Worm (Caenorhabditis elegans) whole organism, late embryonic: ENCODE results near the gene gldi-6.
"Not testable (repeated sequence)": the region's sequence is repeated elsewhere in the genome, so short reads cannot be mapped to it uniquely, and the experiment has no call there.

ENCODE experiments used
- C38D4.7 ChIP-seq: fragments of 200-800 bp; sonication (Bioruptor generic); optimal IDR thresholded peaks from 2 replicates; lab custom pipeline; 2018; ENCODE audit warnings: mild to moderate bottlenecking, missing genetic modification characterization, moderate library complexity, missing compliant biosample characterization
- F13H6.1 ChIP-seq: sonication (generic microtip); optimal IDR thresholded peaks from 2 replicates; lab custom pipeline; 2016; ENCODE audit warnings: missing genetic modification characterization, missing compliant biosample characterization
- K09A11.1 ChIP-seq: sonication (generic microtip); optimal IDR thresholded peaks from 2 replicates; lab custom pipeline; 2017; ENCODE audit warnings: antibody characterized with exemption, mild to moderate bottlenecking, missing genetic modification characterization, missing compliant biosample characterization; ENCODE audit not compliant: insufficient read depth
- T23F11.4 ChIP-seq: fragments of 200-800 bp; sonication (Bioruptor generic); optimal IDR thresholded peaks from 2 replicates; lab custom pipeline; 2018; ENCODE audit warnings: mild to moderate bottlenecking, missing genetic modification characterization, missing compliant biosample characterization
- Y22D7AL.16 ChIP-seq: sonication (generic microtip); optimal IDR thresholded peaks from 2 replicates; lab custom pipeline; 2016; ENCODE audit warnings: missing genetic modification characterization, missing compliant biosample characterization
- ceh-14 ChIP-seq: sonication (generic microtip); optimal IDR thresholded peaks from 2 replicates; lab custom pipeline; 2016; ENCODE audit warnings: missing genotype, missing genetic modification characterization, missing compliant biosample characterization
- ceh-18 ChIP-seq: sonication (generic microtip); optimal IDR thresholded peaks from 2 replicates; lab custom pipeline; 2016; ENCODE audit warnings: missing genetic modification characterization, missing compliant biosample characterization
- ceh-19 ChIP-seq: fragments of 200-800 bp; sonication (Bioruptor generic); optimal IDR thresholded peaks from 2 replicates; lab custom pipeline; 2018; ENCODE audit warnings: mild to moderate bottlenecking, missing genetic modification characterization, missing compliant biosample characterization
- ceh-22 ChIP-seq: sonication (generic microtip); optimal IDR thresholded peaks from 2 replicates; lab custom pipeline; 2017; ENCODE audit warnings: missing biosample characterization, missing genetic modification characterization
- ceh-30 ChIP-seq: fragments of 150-350 bp; optimal IDR thresholded peaks from 2 replicates; lab custom pipeline; 2014; ENCODE audit warnings: missing biosample characterization, missing genetic modification characterization
- ceh-6 ChIP-seq: fragments of 200-800 bp; sonication (Bioruptor generic); optimal IDR thresholded peaks from 2 replicates; lab custom pipeline; 2018; ENCODE audit warnings: mild to moderate bottlenecking, missing genetic modification characterization, missing compliant biosample characterization
- ceh-9 ChIP-seq: sonication (generic microtip); optimal IDR thresholded peaks from 2 replicates; lab custom pipeline; 2016; ENCODE audit warnings: mild to moderate bottlenecking, missing genetic modification characterization, inconsistent platforms, missing compliant biosample characterization
- elt-2 ChIP-seq: sonication (generic microtip); optimal IDR thresholded peaks from 2 replicates; lab custom pipeline; 2016; ENCODE audit warnings: missing genetic modification reagents, missing genetic modification characterization, missing compliant biosample characterization
- eyg-1 ChIP-seq: sonication (generic microtip); optimal IDR thresholded peaks from 2 replicates; lab custom pipeline; 2016; ENCODE audit warnings: missing genotype, missing genetic modification characterization, missing compliant biosample characterization
- fax-1 ChIP-seq: sonication (generic microtip); optimal IDR thresholded peaks from 2 replicates; lab custom pipeline; 2016; ENCODE audit warnings: missing genotype, missing genetic modification characterization, missing compliant biosample characterization
- fkh-6 ChIP-seq: sonication (generic microtip); optimal IDR thresholded peaks from 2 replicates; lab custom pipeline; 2016; ENCODE audit warnings: missing genetic modification characterization, missing compliant biosample characterization
- gmeb-2 ChIP-seq: sonication (generic microtip); optimal IDR thresholded peaks from 2 replicates; lab custom pipeline; 2016; ENCODE audit warnings: missing genetic modification characterization, inconsistent platforms, missing compliant biosample characterization
- hlh-30 ChIP-seq: sonication (generic microtip); optimal IDR thresholded peaks from 2 replicates; lab custom pipeline; 2017; ENCODE audit warnings: antibody characterized with exemption, missing genetic modification characterization, missing compliant biosample characterization; ENCODE audit not compliant: insufficient read depth
- hlh-6 ChIP-seq: sonication (generic microtip); optimal IDR thresholded peaks from 2 replicates; lab custom pipeline; 2016; ENCODE audit warnings: missing genotype, missing genetic modification characterization, missing compliant biosample characterization
- hlh-8 ChIP-seq: sonication (generic microtip); optimal IDR thresholded peaks from 2 replicates; lab custom pipeline; 2016; ENCODE audit warnings: missing genotype, missing genetic modification characterization, missing compliant biosample characterization
- lim-6 ChIP-seq: sonication (generic microtip); optimal IDR thresholded peaks from 2 replicates; lab custom pipeline; 2016; ENCODE audit warnings: missing genetic modification characterization, missing compliant biosample characterization
- lin-11 ChIP-seq: fragments of 200-800 bp; sonication (Bioruptor generic); optimal IDR thresholded peaks from 2 replicates; lab custom pipeline; 2018; ENCODE audit warnings: mild to moderate bottlenecking, missing genetic modification characterization, missing compliant biosample characterization
- madf-2 ChIP-seq: sonication (generic microtip); optimal IDR thresholded peaks from 2 replicates; lab custom pipeline; 2017; ENCODE audit warnings: missing genetic modification characterization, missing compliant biosample characterization
- mec-3 ChIP-seq: sonication (generic microtip); optimal IDR thresholded peaks from 2 replicates; lab custom pipeline; 2016; ENCODE audit warnings: borderline replicate concordance, missing genetic modification characterization, missing compliant biosample characterization
- nfya-1 ChIP-seq: sonication (generic microtip); optimal IDR thresholded peaks from 2 replicates; lab custom pipeline; 2017; ENCODE audit warnings: missing genetic modification characterization, mild to moderate bottlenecking, missing compliant biosample characterization, antibody characterized with exemption, moderate library complexity
- nhr-11 ChIP-seq: fragments of 150-350 bp; optimal IDR thresholded peaks from 2 replicates; lab custom pipeline; 2014; ENCODE audit warnings: missing biosample characterization, missing genetic modification characterization
- nhr-232 ChIP-seq: sonication (generic microtip); optimal IDR thresholded peaks from 2 replicates; lab custom pipeline; 2016; ENCODE audit warnings: missing genetic modification characterization, missing compliant biosample characterization
- npax-4 ChIP-seq: sonication (generic microtip); optimal IDR thresholded peaks from 2 replicates; lab custom pipeline; 2016; ENCODE audit warnings: missing genetic modification characterization, missing compliant biosample characterization
- odd-2 ChIP-seq: sonication (generic microtip); optimal IDR thresholded peaks from 2 replicates; lab custom pipeline; 2017; ENCODE audit warnings: antibody characterized with exemption, mild to moderate bottlenecking, missing genetic modification characterization, missing compliant biosample characterization
- pha-2 ChIP-seq: sonication (generic microtip); optimal IDR thresholded peaks from 2 replicates; lab custom pipeline; 2017; ENCODE audit warnings: mild to moderate bottlenecking, missing genetic modification characterization, missing compliant biosample characterization
- pha-4 ChIP-seq: fragments of 150-350 bp; optimal IDR thresholded peaks from 2 replicates; lab custom pipeline; 2018; ENCODE audit warnings: missing biosample characterization, missing genetic modification reagents, missing genetic modification characterization
- pros-1 ChIP-seq: fragments of 150-350 bp; optimal IDR thresholded peaks from 2 replicates; lab custom pipeline; 2014; ENCODE audit warnings: missing biosample characterization, missing genetic modification reagents, missing genetic modification characterization
- ref-2 ChIP-seq: sonication (generic microtip); optimal IDR thresholded peaks from 2 replicates; lab custom pipeline; 2016; ENCODE audit warnings: missing genetic modification characterization, missing compliant biosample characterization
- sox-2 ChIP-seq: fragments of 200-800 bp; sonication (Bioruptor generic); IDR thresholded peaks from 2 replicates; pipeline ENCODE4 v1.3.6; 2022; ENCODE audit warnings: missing genetic modification reagents, missing genetic modification characterization, missing compliant biosample characterization
- sox-4 ChIP-seq: sonication (generic microtip); optimal IDR thresholded peaks from 2 replicates; lab custom pipeline; 2017; ENCODE audit warnings: mild to moderate bottlenecking, missing genetic modification characterization, inconsistent platforms, missing compliant biosample characterization
- tbx-2 ChIP-seq: sonication (generic microtip); optimal IDR thresholded peaks from 2 replicates; lab custom pipeline; 2016; ENCODE audit warnings: missing genetic modification characterization, missing compliant biosample characterization
- ttx-3 ChIP-seq: sonication (generic microtip); optimal IDR thresholded peaks from 2 replicates; lab custom pipeline; 2016; ENCODE audit warnings: missing genetic modification reagents, missing genetic modification characterization, missing compliant biosample characterization
- unc-3 ChIP-seq, 2 experiments: fragments of 200-800 bp in 1 of 2; sonication (Bioruptor generic) in 1 of 2; sonication (generic microtip) in 1 of 2; conservative IDR thresholded peaks in 1 of 2; optimal IDR thresholded peaks in 1 of 2; 2 replicates each; pipeline versions ENCODE4 v1.3.6 to Lab custom; 2016 to 2022; ENCODE audit warnings: missing compliant biosample characterization in 2 of 2, missing genetic modification characterization in 2 of 2, missing genetic modification reagents in 1 of 2
- unc-55 ChIP-seq: sonication (generic microtip); optimal IDR thresholded peaks from 2 replicates; lab custom pipeline; 2017; ENCODE audit warnings: missing biosample characterization, missing genetic modification reagents, missing genetic modification characterization
- unc-86 ChIP-seq: sonication (generic microtip); optimal IDR thresholded peaks from 2 replicates; lab custom pipeline; 2016; ENCODE audit warnings: missing genetic modification characterization, missing compliant biosample characterization
- ztf-16 ChIP-seq: sonication (generic microtip); optimal IDR thresholded peaks from 2 replicates; lab custom pipeline; 2017; ENCODE audit warnings: missing genetic modification characterization, missing compliant biosample characterization

Gene gldi-6

DNA sequence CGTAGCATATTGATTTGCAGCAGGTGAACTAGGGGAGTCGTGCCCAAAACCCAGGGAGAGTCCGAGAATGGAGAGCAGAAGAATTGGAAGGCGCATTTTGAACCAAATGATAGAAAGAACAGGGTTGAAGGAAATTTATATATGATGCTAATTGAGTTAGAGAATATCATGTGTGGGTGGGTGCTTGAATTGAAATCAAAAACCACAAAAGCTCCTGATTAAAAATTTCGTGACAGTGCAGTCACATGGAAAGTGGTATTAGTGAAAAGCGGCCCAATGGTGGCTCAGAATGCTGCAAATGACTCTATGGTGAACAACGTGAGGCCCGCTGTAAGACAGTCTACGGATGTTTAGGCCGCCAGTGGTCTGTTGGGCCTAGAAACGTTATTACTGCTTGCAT lies 14.8 kb downstream of the gldi-6 start, which contains the start of gene C16C8.8:
C16C8.8 (minus strand) TSS at position 101 of the 400 bp plus-strand sequence.
- no peak for TF ChIP-seq eyg-1 (tag; lab: Kevin White, UChicago)
- no peak for TF ChIP-seq unc-55 (GFP tag; lab: Kevin White, UChicago)
- no peak for TF ChIP-seq sox-4 (tag; lab: Kevin White, UChicago)
- TF ChIP-seq F13H6.1 (tag; lab: Kevin White, UChicago): no peak
- TF ChIP-seq ceh-9 (tag; lab: Kevin White, UChicago): no peak
- TF ChIP-seq ceh-14 (tag; lab: Kevin White, UChicago): no peak
- no peak for TF ChIP-seq fax-1 (tag; lab: Kevin White, UChicago)
- no peak for TF ChIP-seq pha-2 (tag; lab: Kevin White, UChicago)
- TF ChIP-seq pros-1 (tag; lab: Kevin White, UChicago): no peak
- TF ChIP-seq ceh-6 (GFP tag; lab: Kevin White, UChicago): no peak
- TF ChIP-seq T23F11.4 (GFP tag; lab: Kevin White, UChicago): no peak
- no peak for TF ChIP-seq ttx-3 (tag; lab: Kevin White, UChicago)
- TF ChIP-seq hlh-8 (tag; lab: Kevin White, UChicago): no peak
- TF ChIP-seq fkh-6 (tag; lab: Kevin White, UChicago): no peak
- no peak for TF ChIP-seq mec-3
- TF ChIP-seq ceh-19 (GFP tag; lab: Kevin White, UChicago): no peak
- no peak for TF ChIP-seq ceh-30 (tag; lab: Kevin White, UChicago)
- TF ChIP-seq unc-3 (GFP tag; conservative IDR thresholded peaks at IDR 0.05; lab: Robert Waterston, UW): no peak
- TF ChIP-seq unc-3 (tag; optimal IDR thresholded peaks at IDR 0.05; lab: Kevin White, UChicago): no peak
- TF ChIP-seq, all 69 proteins: peak for 0

DNA sequence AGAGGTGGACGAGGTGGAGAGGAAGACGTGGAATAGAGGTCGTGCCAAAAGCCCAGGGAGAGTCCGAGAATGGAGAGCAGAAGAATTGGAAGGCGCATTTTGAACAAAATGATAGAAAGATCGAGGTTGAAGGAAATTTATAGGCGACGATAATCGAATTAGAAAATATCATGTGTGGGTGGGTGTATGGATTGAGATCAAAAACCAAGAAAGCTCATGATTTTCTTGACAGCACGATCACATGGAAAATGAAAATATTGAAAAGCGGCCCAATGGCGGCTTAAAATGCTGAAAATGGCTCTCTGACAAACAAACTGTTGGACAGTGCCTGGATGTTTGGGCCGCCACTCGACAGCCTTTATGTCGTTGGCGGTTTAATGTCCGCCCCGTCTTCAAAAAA lies 16.4 kb downstream of the gldi-6 start, which contains the start of gene C16C8.9:
C16C8.9 (minus strand) TSS at position 101 of the 400 bp plus-strand sequence.
- TF ChIP-seq ztf-16 (tag; lab: Kevin White, UChicago) (no peak), C38D4.7 (GFP tag; lab: Kevin White, UChicago) (no peak), ceh-19 (GFP tag; lab: Kevin White, UChicago) (no peak), hlh-6 (no peak), ceh-22 (tag; lab: Kevin White, UChicago) (no peak), hlh-8 (tag; lab: Kevin White, UChicago) (no peak), elt-2 (no peak), lin-11 (tag; lab: Kevin White, UChicago) (no peak), Y22D7AL.16 (no peak), madf-2 (tag; lab: Kevin White, UChicago) (no peak), gmeb-2 (tag; lab: Kevin White, UChicago) (no peak)

DNA sequence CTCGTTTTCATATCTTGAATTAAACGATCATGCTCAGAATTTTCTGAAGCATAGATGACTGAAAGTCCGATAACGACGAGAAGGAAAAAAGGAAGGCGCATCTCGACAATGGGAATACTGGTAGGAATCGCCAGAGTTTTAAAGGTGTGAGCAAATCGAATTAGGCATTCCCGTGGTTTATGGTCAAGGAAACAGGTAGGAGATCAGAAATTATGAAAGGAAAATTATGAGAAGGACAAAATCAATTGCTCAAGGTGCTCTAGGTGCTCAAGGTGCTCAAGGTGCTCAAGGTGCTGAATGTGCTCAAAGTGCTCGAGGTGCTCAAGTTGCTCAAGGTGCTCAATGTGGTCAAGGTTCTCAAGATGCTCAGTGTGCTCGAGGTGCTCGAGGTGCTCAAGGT lies 17.8 kb downstream of the gldi-6 start, which contains the start of gene C16C8.10:
C16C8.10 (minus strand) TSS at position 101 of the 400 bp plus-strand sequence.
- TF ChIP-seq pha-4 (tag; lab: Kevin White, UChicago); unc-55 (GFP tag; lab: Kevin White, UChicago); lim-6 (tag; lab: Kevin White, UChicago): not testable (repeated sequence)

DNA sequence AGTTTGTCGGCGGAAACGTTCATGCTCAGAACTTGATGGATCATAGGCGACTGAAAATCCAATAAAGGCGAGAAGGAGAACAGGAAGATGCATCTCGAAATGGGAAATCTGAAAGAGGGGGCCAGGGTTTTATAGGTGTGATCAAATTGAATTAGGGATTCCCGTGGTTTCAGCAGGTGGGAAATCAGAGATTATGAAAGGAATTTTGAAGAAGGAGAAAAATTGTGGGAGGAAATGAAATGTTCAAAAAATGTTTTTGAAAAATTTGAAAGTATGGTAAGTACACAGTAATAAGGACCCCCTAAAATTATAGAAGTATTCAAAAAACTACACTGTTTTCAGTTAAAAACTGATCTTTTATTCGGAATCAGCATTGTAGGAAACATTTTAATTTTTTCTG lies 23.8 kb downstream of the gldi-6 start, which contains the start of gene Y49F6B.20:
Y49F6B.20 (minus strand) TSS at position 101 of the 400 bp plus-strand sequence.
- TF ChIP-seq ceh-18 (tag; lab: Kevin White, UChicago) (no peak), nfya-1 (tag; lab: Kevin White, UChicago) (no peak), Y22D7AL.16 (no peak), ref-2 (tag; lab: Kevin White, UChicago) (no peak), nhr-11 (no peak), unc-3 (GFP tag; conservative IDR thresholded peaks at IDR 0.05; lab: Robert Waterston, UW) (no peak), unc-3 (tag; optimal IDR thresholded peaks at IDR 0.05; lab: Kevin White, UChicago) (no peak), sox-2 (GFP tag; lab: Robert Waterston, UW) (no peak), nhr-232 (tag; lab: Kevin White, UChicago) (no peak), unc-86 (tag; lab: Kevin White, UChicago) (no peak), hlh-30 (tag; lab: Kevin White, UChicago) (no peak), K09A11.1 (no peak), ttx-3 (tag; lab: Kevin White, UChicago) (no peak), odd-2 (tag; lab: Kevin White, UChicago) (no peak), npax-4 (no peak), tbx-2 (tag; lab: Kevin White, UChicago) (no peak), elt-2 (no peak)
